Worm (Caenorhabditis elegans) whole organism, L4/young adult: ENCODE results near the gene rnp-5.

Source experiments
- W03F9.2 ChIP-seq: fragments of 150-350 bp; optimal IDR thresholded peaks from 2 replicates; lab custom pipeline; 2014; ENCODE audit warnings: missing biosample characterization, missing genetic modification characterization
- dao-5 ChIP-seq: sonication (generic microtip); optimal IDR thresholded peaks from 2 replicates; lab custom pipeline; 2016; ENCODE audit warnings: missing genotype, missing genetic modification characterization, moderate library complexity, missing compliant biosample characterization
- him-1 ChIP-seq: sonication (generic microtip); optimal IDR thresholded peaks from 2 replicates; lab custom pipeline; 2016; ENCODE audit warnings: missing genotype, missing genetic modification reagents, missing genetic modification characterization, missing compliant biosample characterization

DNA sequence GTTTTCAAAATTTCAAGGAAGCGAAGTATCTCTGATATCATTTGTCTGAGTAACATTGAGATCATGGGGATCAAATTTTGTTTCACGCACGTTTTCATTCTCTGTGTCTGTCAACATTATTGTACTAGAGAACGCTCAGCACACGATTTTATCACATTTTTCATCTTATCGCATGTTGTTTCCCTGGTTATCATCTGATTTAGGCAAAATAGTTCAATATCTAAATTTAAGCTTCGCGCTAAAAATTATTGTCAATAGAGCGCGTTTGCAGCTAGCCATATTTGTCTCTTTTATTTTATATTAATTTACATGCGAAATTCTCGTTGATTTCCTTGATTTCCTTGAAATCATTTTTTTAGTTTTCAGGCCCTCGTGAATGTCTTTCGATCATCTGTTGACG is 8.2 kb downstream of the rnp-5 start, which contains the start of gene K02F3.2:
- TF ChIP-seq him-1 (tag; lab: Kevin White, UChicago) (no peak), W03F9.2 (tag; lab: Kevin White, UChicago) (no peak), dao-5 (no peak)
